Worm (Caenorhabditis elegans) whole organism, young adult: Measurements from ENCODE around the gene garr-1.

Experiments used
- C17E4.6 ChIP-seq: fragments of 200-800 bp; sonication (Bioruptor generic); IDR thresholded peaks from 2 replicates; pipeline ENCODE4 v1.3.6; 2022; ENCODE audit warnings: missing genetic modification reagents, missing genetic modification characterization, missing compliant biosample characterization
- F33H1.4 ChIP-seq: fragments of 200-800 bp; sonication (Bioruptor generic); IDR thresholded peaks from 2 replicates; pipeline ENCODE4 v1.3.6; 2022; ENCODE audit warnings: missing genetic modification reagents, missing genetic modification characterization, missing compliant biosample characterization
- F37B4.10 ChIP-seq: fragments of 200-800 bp; sonication (Bioruptor generic); IDR thresholded peaks from 2 replicates; pipeline ENCODE4 v1.3.6; 2022; ENCODE audit warnings: missing genetic modification characterization, missing compliant biosample characterization
- F39B2.1 ChIP-seq: fragments of 200-800 bp; sonication (Bioruptor generic); IDR thresholded peaks from 2 replicates; pipeline ENCODE4 v1.3.6; 2022; ENCODE audit warnings: missing genetic modification reagents, missing genetic modification characterization, missing compliant biosample characterization
- F52B5.7 ChIP-seq: sonication (generic microtip); optimal IDR thresholded peaks from 2 replicates; lab custom pipeline; 2016; ENCODE audit warnings: mild to moderate bottlenecking, missing genetic modification characterization, missing compliant biosample characterization
- F57A8.1 ChIP-seq: fragments of 200-800 bp; sonication (Bioruptor generic); optimal IDR thresholded peaks from 2 replicates; lab custom pipeline; 2018; ENCODE audit warnings: mild to moderate bottlenecking, missing genetic modification characterization, moderate library complexity, missing compliant biosample characterization
- F57C9.4 ChIP-seq: sonication (generic microtip); optimal IDR thresholded peaks from 2 replicates; lab custom pipeline; 2017; ENCODE audit warnings: mild to moderate bottlenecking, missing genetic modification characterization, missing compliant biosample characterization
- T07F8.4 ChIP-seq: sonication (generic microtip); optimal IDR thresholded peaks from 2 replicates; lab custom pipeline; 2016; ENCODE audit warnings: mild to moderate bottlenecking, missing genetic modification characterization, moderate library complexity, missing compliant biosample characterization
- ama-1 ChIP-seq, 3 experiments: fragments of 150-350 bp in 1 of 3; sonication (generic microtip) in 2 of 3; optimal IDR thresholded peaks; 2 replicates each; lab custom pipeline; 2014 to 2018; ENCODE audit warnings: missing biosample characterization in 2 of 3, missing genetic modification characterization in 2 of 3, missing genetic modification reagents in 2 of 3
- aptf-2 ChIP-seq: fragments of 200-800 bp; sonication (Bioruptor generic); conservative IDR thresholded peaks from 2 replicates; pipeline ENCODE4 v1.3.6; 2022; ENCODE audit warnings: missing genetic modification reagents, missing genetic modification characterization, missing compliant biosample characterization
- aptf-3 ChIP-seq: fragments of 200-800 bp; sonication (Bioruptor generic); IDR thresholded peaks from 2 replicates; pipeline ENCODE4 v1.3.6; 2022; ENCODE audit warnings: missing genetic modification characterization, missing compliant biosample characterization
- atf-7 ChIP-seq: sonication (generic microtip); optimal IDR thresholded peaks from 2 replicates; lab custom pipeline; 2017; ENCODE audit warnings: mild to moderate bottlenecking, missing genetic modification characterization, missing compliant biosample characterization
- athp-1 ChIP-seq: sonication (generic microtip); optimal IDR thresholded peaks from 2 replicates; lab custom pipeline; 2017; ENCODE audit warnings: mild to moderate bottlenecking, missing genetic modification characterization, missing compliant biosample characterization
- attf-3 ChIP-seq: fragments of 200-800 bp; sonication (Bioruptor generic); conservative IDR thresholded peaks from 2 replicates; pipeline ENCODE4 v1.3.6; 2022; ENCODE audit warnings: missing genetic modification reagents, missing genetic modification characterization, missing compliant biosample characterization
- cebp-1 ChIP-seq, 2 experiments: fragments of 200-800 bp in 1 of 2; sonication (Bioruptor generic) in 1 of 2; sonication (generic microtip) in 1 of 2; IDR thresholded peaks in 1 of 2; optimal IDR thresholded peaks in 1 of 2; 2 replicates each; pipeline versions ENCODE4 v1.3.6 to Lab custom; 2017 to 2022; ENCODE audit warnings: missing compliant biosample characterization in 2 of 2, missing genetic modification characterization in 2 of 2, mild to moderate bottlenecking in 1 of 2, missing genetic modification reagents in 1 of 2, moderate library complexity in 1 of 2
- ceh-100 ChIP-seq: fragments of 200-800 bp; sonication (Bioruptor generic); IDR thresholded peaks from 2 replicates; pipeline ENCODE4 v1.3.6; 2022; ENCODE audit warnings: missing genetic modification reagents, missing genetic modification characterization, missing compliant biosample characterization
- ceh-79 ChIP-seq: sonication (generic microtip); optimal IDR thresholded peaks from 2 replicates; lab custom pipeline; 2017; ENCODE audit warnings: mild to moderate bottlenecking, missing genetic modification characterization, missing compliant biosample characterization
- ceh-91 ChIP-seq: fragments of 200-800 bp; sonication (Bioruptor generic); IDR thresholded peaks from 2 replicates; pipeline ENCODE4 v1.3.6; 2022; ENCODE audit warnings: missing genetic modification reagents, missing genetic modification characterization, missing compliant biosample characterization
- chd-7 ChIP-seq: sonication (generic microtip); optimal IDR thresholded peaks from 2 replicates; lab custom pipeline; 2016; ENCODE audit warnings: mild to moderate bottlenecking, missing genetic modification characterization, moderate library complexity, missing compliant biosample characterization
- dpff-1 ChIP-seq: sonication (generic microtip); optimal IDR thresholded peaks from 2 replicates; lab custom pipeline; 2017; ENCODE audit warnings: mild to moderate bottlenecking, missing genetic modification characterization, missing compliant biosample characterization
- egl-44 ChIP-seq: fragments of 200-800 bp; sonication (Bioruptor generic); IDR thresholded peaks from 2 replicates; pipeline ENCODE4 v1.3.6; 2022; ENCODE audit warnings: missing genetic modification reagents, missing genetic modification characterization, missing compliant biosample characterization
- ekl-4 ChIP-seq: fragments of 200-800 bp; sonication (Bioruptor generic); IDR thresholded peaks from 2 replicates; pipeline ENCODE4 v1.3.6; 2022; ENCODE audit warnings: missing genetic modification reagents, missing genetic modification characterization, missing compliant biosample characterization
- let-526 ChIP-seq: fragments of 200-800 bp; sonication (Bioruptor generic); IDR thresholded peaks from 2 replicates; pipeline ENCODE4 v1.3.6; 2022; ENCODE audit warnings: missing genetic modification reagents, missing genetic modification characterization, missing compliant biosample characterization
- lin-26 ChIP-seq: fragments of 200-800 bp; sonication (Bioruptor generic); IDR thresholded peaks from 2 replicates; pipeline ENCODE4 v1.3.6; 2022; ENCODE audit warnings: missing genetic modification reagents, missing genetic modification characterization, missing compliant biosample characterization
- lsl-1 ChIP-seq: fragments of 200-800 bp; sonication (Bioruptor generic); optimal IDR thresholded peaks from 2 replicates; lab custom pipeline; 2018; ENCODE audit warnings: mild to moderate bottlenecking, missing genetic modification characterization, moderate library complexity, missing compliant biosample characterization
- lsy-27 ChIP-seq: sonication (generic microtip); optimal IDR thresholded peaks from 2 replicates; lab custom pipeline; 2017; ENCODE audit warnings: missing genetic modification characterization, mild to moderate bottlenecking, missing compliant biosample characterization, antibody characterized with exemption, missing genotype, borderline replicate concordance; ENCODE audit not compliant: insufficient read depth
- madf-3 ChIP-seq: fragments of 200-800 bp; sonication (Bioruptor generic); IDR thresholded peaks from 2 replicates; pipeline ENCODE4 v1.3.6; 2022; ENCODE audit warnings: missing genetic modification reagents, missing genetic modification characterization, missing compliant biosample characterization
- madf-6 ChIP-seq: fragments of 200-800 bp; sonication (Bioruptor generic); IDR thresholded peaks from 2 replicates; pipeline ENCODE4 v1.3.6; 2022; ENCODE audit warnings: missing genetic modification reagents, missing genetic modification characterization, missing compliant biosample characterization
- mcd-1 ChIP-seq: fragments of 200-800 bp; sonication (Bioruptor generic); IDR thresholded peaks from 2 replicates; pipeline ENCODE4 v1.3.6; 2022; ENCODE audit warnings: missing genetic modification reagents, missing genetic modification characterization, missing compliant biosample characterization
- nfya-1 ChIP-seq: sonication (generic microtip); optimal IDR thresholded peaks from 2 replicates; lab custom pipeline; 2017; ENCODE audit warnings: antibody characterized with exemption, missing compliant biosample characterization, missing genetic modification characterization, borderline replicate concordance; ENCODE audit not compliant: insufficient read depth
- nhr-120 ChIP-seq: fragments of 200-800 bp; sonication (Bioruptor generic); IDR thresholded peaks from 2 replicates; pipeline ENCODE4 v1.3.6; 2022; ENCODE audit warnings: missing genetic modification characterization, missing compliant biosample characterization
- pbrm-1 ChIP-seq: fragments of 200-800 bp; sonication (Bioruptor generic); IDR thresholded peaks from 2 replicates; pipeline ENCODE4 v1.3.6; 2022; ENCODE audit warnings: missing genetic modification reagents, missing genetic modification characterization, missing compliant biosample characterization
- pha-4 ChIP-seq: fragments of 150-350 bp; sonication (generic microtip); optimal IDR thresholded peaks from 2 replicates; lab custom pipeline; 2014; ENCODE audit warnings: missing biosample characterization, missing genetic modification reagents, missing genetic modification characterization
- rcor-1 ChIP-seq: fragments of 200-800 bp; sonication (Bioruptor generic); IDR thresholded peaks from 2 replicates; pipeline ENCODE4 v1.3.6; 2022; ENCODE audit warnings: missing genetic modification reagents, missing genetic modification characterization, missing compliant biosample characterization
- rec-8 ChIP-seq, 2 experiments: sonication (generic microtip); optimal IDR thresholded peaks; 2 replicates each; lab custom pipeline; 2016; ENCODE audit warnings: mild to moderate bottlenecking in 2 of 2, missing genetic modification characterization in 2 of 2, missing genetic modification reagents in 2 of 2, missing genotype in 2 of 2, missing biosample characterization in 1 of 2, missing compliant biosample characterization in 1 of 2, moderate library complexity in 1 of 2
- snpc-1.1 ChIP-seq: sonication (generic microtip); optimal IDR thresholded peaks from 2 replicates; lab custom pipeline; 2017; ENCODE audit warnings: missing genetic modification characterization, mild to moderate bottlenecking, missing compliant biosample characterization, antibody characterized with exemption, moderate library complexity, missing genotype, missing genetic modification reagents; ENCODE audit not compliant: insufficient read depth
- snpc-1.3 ChIP-seq: sonication (generic microtip); optimal IDR thresholded peaks from 2 replicates; lab custom pipeline; 2017; ENCODE audit warnings: missing genetic modification characterization, mild to moderate bottlenecking, missing compliant biosample characterization, antibody characterized with exemption, moderate library complexity, missing genotype, missing genetic modification reagents; ENCODE audit not compliant: insufficient read depth
- tbp1 ChIP-seq: fragments of 200-800 bp; sonication (Bioruptor generic); optimal IDR thresholded peaks from 2 replicates; lab custom pipeline; 2018; ENCODE audit warnings: mild to moderate bottlenecking, missing genetic modification characterization, missing compliant biosample characterization
- tbx-9 ChIP-seq: sonication (generic microtip); optimal IDR thresholded peaks from 2 replicates; lab custom pipeline; 2016; ENCODE audit warnings: borderline replicate concordance, missing genetic modification characterization, inconsistent platforms, missing compliant biosample characterization
- tlf-1 ChIP-seq: fragments of 200-800 bp; sonication (Bioruptor generic); optimal IDR thresholded peaks from 2 replicates; lab custom pipeline; 2018; ENCODE audit warnings: mild to moderate bottlenecking, missing genetic modification characterization, missing compliant biosample characterization
- unc-130 ChIP-seq: sonication (generic microtip); optimal IDR thresholded peaks from 2 replicates; lab custom pipeline; 2016; ENCODE audit warnings: missing genetic modification reagents, missing genetic modification characterization, missing compliant biosample characterization
- xnd-1 ChIP-seq: sonication (generic microtip); optimal IDR thresholded peaks from 2 replicates; lab custom pipeline; 2016; ENCODE audit warnings: missing genotype, missing genetic modification reagents, missing genetic modification characterization, missing compliant biosample characterization
- zim-3 ChIP-seq: sonication (generic microtip); optimal IDR thresholded peaks from 2 replicates; lab custom pipeline; 2017; ENCODE audit warnings: mild to moderate bottlenecking, missing genetic modification characterization, moderate library complexity, missing compliant biosample characterization
- ztf-22 ChIP-seq: fragments of 200-800 bp; sonication (Bioruptor generic); optimal IDR thresholded peaks from 2 replicates; lab custom pipeline; 2018; ENCODE audit warnings: mild to moderate bottlenecking, missing genetic modification characterization, moderate library complexity, missing compliant biosample characterization

Gene garr-1

ce11 chrIV:427100-427908 is 1.3 kb downstream of the garr-1 start (continued):
- TF ChIP-seq pbrm-1 (peak; percentile 9; the same call in 1 of the 2 replicates), ceh-100 (GFP tag; lab: Robert Waterston, UW) (no peak), madf-3 (GFP tag; lab: Robert Waterston, UW) (peak; percentile 66; the same call in 1 of the 2 replicates), attf-3 (GFP tag; lab: Robert Waterston, UW) (no peak), ceh-79 (tag; lab: Kevin White, UChicago) (no peak), ztf-22 (no peak), lin-26 (peak; percentile 65; the same call in 1 of the 2 replicates), nfya-1 (tag; lab: Kevin White, UChicago) (no peak), athp-1 (tag; lab: Kevin White, UChicago) (peak; percentile 17), ama-1 (optimal IDR thresholded peaks at IDR 0.05; lab: Kevin White, UChicago) (no peak), ama-1 (GFP tag; optimal IDR thresholded peaks at IDR 0.05; lab: Kevin White, UChicago) (peak; percentile 34 to 83), tbp1 (GFP tag; lab: Kevin White, UChicago) (peak; percentile 17), nhr-120 (no peak), madf-6 (GFP tag; lab: Robert Waterston, UW) (peak; percentile 59), mcd-1 (GFP tag; lab: Robert Waterston, UW) (peak; percentile 8; the same call in 1 of the 2 replicates), T07F8.4 (tag; lab: Kevin White, UChicago) (no peak), chd-7 (tag; lab: Kevin White, UChicago) (peak; percentile 33), tlf-1 (peak; percentile 50), lsy-27 (tag; lab: Kevin White, UChicago) (no peak), snpc-1.1 (tag; lab: Kevin White, UChicago) (peak; percentile 67), zim-3 (tag; lab: Kevin White, UChicago) (peak; percentile 69), ekl-4 (GFP tag; lab: Robert Waterston, UW) (peak; percentile 67; the same call in 1 of the 2 replicates), F57A8.1 (GFP tag; lab: Kevin White, UChicago) (no peak), rcor-1 (GFP tag; lab: Robert Waterston, UW) (peak; percentile 68), dpff-1 (tag; lab: Kevin White, UChicago) (peak; percentile 61), lsl-1 (GFP tag; lab: Kevin White, UChicago) (peak; percentile 74), tbx-9 (tag; lab: Kevin White, UChicago) (peak; percentile 24), rec-8 (tag; optimal IDR thresholded peaks at IDR 0.05; lab: Kevin White, UChicago) (peak in 1 of 2 experiments; percentile 16), C17E4.6 (0 out of 2 replicates have a peak, but pooled peaks have one; percentile 43), let-526 (no peak), xnd-1 (tag; lab: Kevin White, UChicago) (no peak), aptf-3 (GFP tag; lab: Robert Waterston, UW) (no peak), snpc-1.3 (tag; lab: Kevin White, UChicago) (peak; percentile 16), pha-4 (tag; lab: Kevin White, UChicago) (no peak), cebp-1 (GFP tag; IDR thresholded peaks at IDR 0.05; lab: Robert Waterston, UW) (no peak), cebp-1 (tag; optimal IDR thresholded peaks at IDR 0.05; lab: Kevin White, UChicago) (peak; percentile 12), F33H1.4 (no peak; the same call in 1 of the 2 replicates), aptf-2 (no peak), F39B2.1 (GFP tag; lab: Robert Waterston, UW) (peak; percentile 83), F57C9.4 (tag; lab: Kevin White, UChicago) (peak; percentile 16), F52B5.7 (tag; lab: Kevin White, UChicago) (no peak), egl-44 (GFP tag; lab: Robert Waterston, UW) (peak; percentile 57; the same call in 1 of the 2 replicates), ceh-91 (no peak), F37B4.10 (GFP tag; lab: Robert Waterston, UW) (0 out of 2 replicates have a peak, but pooled peaks have one; percentile 81), atf-7 (tag; lab: Kevin White, UChicago) (peak; percentile 17), unc-130 (GFP tag; lab: Kevin White, UChicago) (no peak)
